Fruit fly (Drosophila melanogaster): ENCODE results near the gene CG33116.

Gene CG33116

DNA sequence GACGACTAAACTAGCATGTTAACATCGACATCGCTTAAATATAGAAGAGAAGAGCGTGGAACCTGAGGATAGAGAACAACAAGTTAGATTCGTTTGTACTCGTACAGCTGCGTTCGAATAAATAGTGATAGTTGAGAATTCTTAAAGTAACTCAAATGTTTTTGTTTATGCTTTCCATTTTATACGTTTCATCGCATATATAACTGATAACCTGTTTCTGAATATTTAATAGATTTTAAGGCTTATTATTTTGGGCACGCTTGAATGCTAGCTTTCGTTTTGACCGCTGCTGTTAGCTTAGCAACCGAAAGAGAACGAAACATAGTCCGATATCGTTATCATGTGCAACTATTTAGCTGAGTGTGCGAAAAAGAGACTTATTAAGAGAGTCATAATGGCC lies 5.0 kb upstream of the CG33116 start (continued):
- TF ChIP-seq sim (GFP tag; IDR thresholded peaks at IDR 0.05): peak; percentile 55; the same call in 1 of the 2 replicates
- peak; percentile 86 for TF ChIP-seq CG4424 (GFP tag; optimal IDR thresholded peaks at IDR 0.05)
- peak; percentile 97 for TF ChIP-seq CG12659 (GFP tag; optimal IDR thresholded peaks at IDR 0.05)
- TF ChIP-seq Myb (GFP tag; optimal IDR thresholded peaks at IDR 0.05): peak; percentile 87
- peak; percentile 88 for TF ChIP-seq Ravus (GFP tag; IDR thresholded peaks at IDR 0.05)
- TF ChIP-seq CG15601 (tag; optimal IDR thresholded peaks at IDR 0.05): peak; percentile 68
- peak; percentile 87 for TF ChIP-seq gcm2 (GFP tag; optimal IDR thresholded peaks at IDR 0.05)
- peak; percentile 85 for TF ChIP-seq run (tag; optimal IDR thresholded peaks at IDR 0.05)
- peak; percentile 85 for TF ChIP-seq CG16815 (GFP tag; optimal IDR thresholded peaks at IDR 0.05)
- peak; percentile 98 for TF ChIP-seq MBD-R2 (GFP tag; IDR thresholded peaks at IDR 0.05)
- TF ChIP-seq Elba2 (GFP tag; optimal IDR thresholded peaks at IDR 0.05): no peak
- TF ChIP-seq CG15479 (GFP tag; optimal IDR thresholded peaks at IDR 0.05): no peak
- TF ChIP-seq HLH54F (GFP tag; optimal IDR thresholded peaks at IDR 0.05): peak; percentile 96
- peak; percentile 63; the same call in 2 of the 3 replicates for TF ChIP-seq croc (GFP tag; conservative IDR thresholded peaks at IDR 0.05)
- TF ChIP-seq hbn (GFP tag; IDR thresholded peaks at IDR 0.05; ENCODE audit: partially characterized antibody): no peak
- peak; percentile 71 for TF ChIP-seq nerfin-1 (tag; optimal IDR thresholded peaks at IDR 0.05)
- peak; percentile 98 for TF ChIP-seq row (GFP tag; IDR thresholded peaks at IDR 0.05)
- 0 out of 2 replicates have a peak, but pooled peaks have one; percentile 29 for TF ChIP-seq unc-4 (GFP tag; IDR thresholded peaks at IDR 0.05; ENCODE audit: partially characterized antibody)
- TF ChIP-seq CG18764 (GFP tag; optimal IDR thresholded peaks at IDR 0.05): peak; percentile 79
- peak; percentile 33 for TF ChIP-seq pzg (GFP tag; optimal IDR thresholded peaks at IDR 0.05)
- peak; percentile 89 for TF ChIP-seq CG1647 (GFP tag; optimal IDR thresholded peaks at IDR 0.05)
- TF ChIP-seq aop (GFP tag; IDR thresholded peaks at IDR 0.05): no peak; the same call in 1 of the 2 replicates
- peak; percentile 99 for TF ChIP-seq CG32532 (GFP tag; IDR thresholded peaks at IDR 0.05)
- TF ChIP-seq hb (GFP tag; IDR thresholded peaks at IDR 0.05; ENCODE audit: partially characterized antibody): no peak
- peak; percentile 6 for TF ChIP-seq fd102C (GFP tag; optimal IDR thresholded peaks at IDR 0.05)
- peak; percentile 85 for TF ChIP-seq Deaf1 (tag; optimal IDR thresholded peaks at IDR 0.05)
- TF ChIP-seq CG8281 (tag; optimal IDR thresholded peaks at IDR 0.05): peak; percentile 80
- peak; percentile 93 for TF ChIP-seq Fer2 (tag; optimal IDR thresholded peaks at IDR 0.05)
- peak; percentile 89 for TF ChIP-seq CG16863 (GFP tag; optimal IDR thresholded peaks at IDR 0.05)
- no peak for TF ChIP-seq eve (GFP tag; optimal IDR thresholded peaks at IDR 0.05)
- peak; percentile 29 for TF ChIP-seq p53 (GFP tag; optimal IDR thresholded peaks at IDR 0.05)
- peak; percentile 67 for TF ChIP-seq CG4328 (GFP tag; optimal IDR thresholded peaks at IDR 0.05)
- TF ChIP-seq ac (GFP tag; optimal IDR thresholded peaks at IDR 0.05): peak; percentile 23
- peak; percentile 77; the same call in 1 of the 2 replicates for TF ChIP-seq bowl (GFP tag; IDR thresholded peaks at IDR 0.05)
- TF ChIP-seq jumu (GFP tag; optimal IDR thresholded peaks at IDR 0.05): peak; percentile 89
- peak; percentile 92 for TF ChIP-seq otp (GFP tag; IDR thresholded peaks at IDR 0.05)
- peak; percentile 75 for TF ChIP-seq CG14965 (GFP tag; optimal IDR thresholded peaks at IDR 0.05; ENCODE audit: borderline replicate concordance)
- peak; percentile 86 for TF ChIP-seq nom (GFP tag; optimal IDR thresholded peaks at IDR 0.05)
- peak; percentile 92 for TF ChIP-seq CG6689 (GFP tag; IDR thresholded peaks at IDR 0.05)
- peak; percentile 98 for TF ChIP-seq rib (GFP tag; IDR thresholded peaks at IDR 0.05)
- TF ChIP-seq ro (GFP tag; IDR thresholded peaks at IDR 0.05): peak; percentile 81
- TF ChIP-seq lov (optimal IDR thresholded peaks at IDR 0.05): no peak
- peak; percentile 80; the same call in 2 of the 3 replicates for TF ChIP-seq lov (GFP tag; IDR thresholded peaks at IDR 0.05)
- TF ChIP-seq PHDP (tag; optimal IDR thresholded peaks at IDR 0.05): peak; percentile 98
- TF ChIP-seq CG4707 (GFP tag; optimal IDR thresholded peaks at IDR 0.05): peak; percentile 58
- peak; percentile 49 for TF ChIP-seq CG2202 (tag; optimal IDR thresholded peaks at IDR 0.05)
- no peak for TF ChIP-seq hkb (optimal IDR thresholded peaks at IDR 0.05)
- peak; percentile 97 for TF ChIP-seq hkb (GFP tag; IDR thresholded peaks at IDR 0.05)
- TF ChIP-seq CG5953 (GFP tag; IDR thresholded peaks at IDR 0.05): peak; percentile 81
- peak; percentile 77 for TF ChIP-seq CG8089 (GFP tag; optimal IDR thresholded peaks at IDR 0.05)
- peak; percentile 25 for TF ChIP-seq CG17912 (GFP tag; optimal IDR thresholded peaks at IDR 0.05)
